Worm (Caenorhabditis elegans): ENCODE measurements around the gene C17B7.9.

DNA sequence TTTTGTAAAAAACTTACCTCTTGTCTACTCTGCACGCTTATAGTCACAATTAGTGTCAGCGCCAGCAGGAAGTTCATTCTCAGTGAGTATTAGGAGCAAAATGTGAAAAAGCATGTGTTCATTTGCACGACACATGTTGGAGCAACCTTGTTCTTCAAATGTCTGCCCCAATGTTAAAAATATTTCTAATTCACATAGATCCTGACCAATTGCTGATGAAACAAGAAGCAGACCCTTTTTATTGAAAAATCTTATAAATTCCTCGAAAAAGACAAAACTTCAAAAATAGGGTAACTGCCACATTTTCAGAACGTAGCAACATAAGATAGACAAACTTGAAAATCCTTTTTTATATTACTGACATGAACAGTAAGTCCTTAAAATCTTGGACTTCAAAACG lies 7.7 kb downstream of the C17B7.9 start, which contains the start of gene C17B7.8:
- TF ChIP-seq mec-3 (tag; optimal IDR thresholded peaks at IDR 0.05; ENCODE audit: borderline replicate concordance) (no peak), nfya-1 (tag; optimal IDR thresholded peaks at IDR 0.05) (no peak), C08G9.2 (tag; optimal IDR thresholded peaks at IDR 0.05) (no peak), ama-1 (optimal IDR thresholded peaks at IDR 0.05) (no peak), T23F11.4 (GFP tag; optimal IDR thresholded peaks at IDR 0.05) (no peak), nhr-11 (tag; optimal IDR thresholded peaks at IDR 0.05) (no peak), syd-9 (tag; optimal IDR thresholded peaks at IDR 0.05) (no peak), unc-42 (tag; optimal IDR thresholded peaks at IDR 0.05) (no peak), elt-2 (tag; optimal IDR thresholded peaks at IDR 0.05) (no peak), ceh-24 (tag; optimal IDR thresholded peaks at IDR 0.05) (no peak), fkh-10 (GFP tag; optimal IDR thresholded peaks at IDR 0.05) (no peak), ceh-45 (GFP tag; IDR thresholded peaks at IDR 0.05) (no peak)

Measured in whole organism, late embryonic.